Fruit fly (Drosophila melanogaster): Measurements from ENCODE around the gene CG18273.

- TF ChIP-seq psq (optimal IDR thresholded peaks at IDR 0.05): no peak
- TF ChIP-seq Dll (optimal IDR thresholded peaks at IDR 0.05): no peak
- TF ChIP-seq usp (GFP tag; optimal IDR thresholded peaks at IDR 0.05): no peak
- TF ChIP-seq CG8478 (optimal IDR thresholded peaks at IDR 0.05): no peak
- TF ChIP-seq EcR (GFP tag; optimal IDR thresholded peaks at IDR 0.05): no peak
These were observed 39.2 kb upstream of the CG18273 start for dm6 chrX:526479-527071.

Data from whole organism.